Worm (Caenorhabditis elegans) whole organism, late embryonic: Measurements from ENCODE around the gene let-756.

Source experiments
- C08G9.2 ChIP-seq: sonication (generic microtip); optimal IDR thresholded peaks from 2 replicates; lab custom pipeline; 2016; ENCODE audit warnings: mild to moderate bottlenecking, missing genetic modification characterization, moderate library complexity, missing compliant biosample characterization
- C38D4.7 ChIP-seq: fragments of 200-800 bp; sonication (Bioruptor generic); optimal IDR thresholded peaks from 2 replicates; lab custom pipeline; 2018; ENCODE audit warnings: mild to moderate bottlenecking, missing genetic modification characterization, moderate library complexity, missing compliant biosample characterization
- F13H6.1 ChIP-seq: sonication (generic microtip); optimal IDR thresholded peaks from 2 replicates; lab custom pipeline; 2016; ENCODE audit warnings: missing genetic modification characterization, missing compliant biosample characterization
- K02D7.2 ChIP-seq: sonication (generic microtip); optimal IDR thresholded peaks from 2 replicates; lab custom pipeline; 2017; ENCODE audit warnings: mild to moderate bottlenecking, missing genetic modification characterization, missing compliant biosample characterization
- K09A11.1 ChIP-seq: sonication (generic microtip); optimal IDR thresholded peaks from 2 replicates; lab custom pipeline; 2017; ENCODE audit warnings: antibody characterized with exemption, mild to moderate bottlenecking, missing genetic modification characterization, missing compliant biosample characterization; ENCODE audit not compliant: insufficient read depth
- T23F11.4 ChIP-seq: fragments of 200-800 bp; sonication (Bioruptor generic); optimal IDR thresholded peaks from 2 replicates; lab custom pipeline; 2018; ENCODE audit warnings: mild to moderate bottlenecking, missing genetic modification characterization, missing compliant biosample characterization
- Y22D7AL.16 ChIP-seq: sonication (generic microtip); optimal IDR thresholded peaks from 2 replicates; lab custom pipeline; 2016; ENCODE audit warnings: missing genetic modification characterization, missing compliant biosample characterization
- ceh-14 ChIP-seq: sonication (generic microtip); optimal IDR thresholded peaks from 2 replicates; lab custom pipeline; 2016; ENCODE audit warnings: missing genotype, missing genetic modification characterization, missing compliant biosample characterization
- ceh-18 ChIP-seq: sonication (generic microtip); optimal IDR thresholded peaks from 2 replicates; lab custom pipeline; 2016; ENCODE audit warnings: missing genetic modification characterization, missing compliant biosample characterization
- ceh-19 ChIP-seq: fragments of 200-800 bp; sonication (Bioruptor generic); optimal IDR thresholded peaks from 2 replicates; lab custom pipeline; 2018; ENCODE audit warnings: mild to moderate bottlenecking, missing genetic modification characterization, missing compliant biosample characterization
- ceh-2 ChIP-seq: sonication (generic microtip); optimal IDR thresholded peaks from 2 replicates; lab custom pipeline; 2016; ENCODE audit warnings: missing genotype, missing genetic modification characterization, missing compliant biosample characterization
- ceh-22 ChIP-seq: sonication (generic microtip); optimal IDR thresholded peaks from 2 replicates; lab custom pipeline; 2017; ENCODE audit warnings: missing biosample characterization, missing genetic modification characterization
- ceh-30 ChIP-seq: fragments of 150-350 bp; optimal IDR thresholded peaks from 2 replicates; lab custom pipeline; 2014; ENCODE audit warnings: missing biosample characterization, missing genetic modification characterization
- ceh-31 ChIP-seq: sonication (generic microtip); optimal IDR thresholded peaks from 2 replicates; lab custom pipeline; 2016; ENCODE audit warnings: missing genetic modification characterization, missing compliant biosample characterization
- ceh-34 ChIP-seq: sonication (generic microtip); optimal IDR thresholded peaks from 2 replicates; lab custom pipeline; 2016; ENCODE audit warnings: mild to moderate bottlenecking, missing genetic modification characterization, missing compliant biosample characterization
- ceh-45 ChIP-seq: fragments of 200-800 bp; sonication (Bioruptor generic); IDR thresholded peaks from 2 replicates; pipeline ENCODE4 v1.3.6; 2022; ENCODE audit warnings: missing genetic modification reagents, missing genetic modification characterization, missing compliant biosample characterization
- ceh-9 ChIP-seq: sonication (generic microtip); optimal IDR thresholded peaks from 2 replicates; lab custom pipeline; 2016; ENCODE audit warnings: mild to moderate bottlenecking, missing genetic modification characterization, inconsistent platforms, missing compliant biosample characterization
- che-1 ChIP-seq: sonication (generic microtip); optimal IDR thresholded peaks from 2 replicates; lab custom pipeline; 2016; ENCODE audit warnings: mild to moderate bottlenecking, missing genetic modification characterization, missing compliant biosample characterization
- elt-2 ChIP-seq: sonication (generic microtip); optimal IDR thresholded peaks from 2 replicates; lab custom pipeline; 2016; ENCODE audit warnings: missing genetic modification reagents, missing genetic modification characterization, missing compliant biosample characterization
- ets-4 ChIP-seq: sonication (generic microtip); optimal IDR thresholded peaks from 2 replicates; lab custom pipeline; 2016; ENCODE audit warnings: missing genetic modification characterization, missing compliant biosample characterization
- eyg-1 ChIP-seq: sonication (generic microtip); optimal IDR thresholded peaks from 2 replicates; lab custom pipeline; 2016; ENCODE audit warnings: missing genotype, missing genetic modification characterization, missing compliant biosample characterization
- fax-1 ChIP-seq: sonication (generic microtip); optimal IDR thresholded peaks from 2 replicates; lab custom pipeline; 2016; ENCODE audit warnings: missing genotype, missing genetic modification characterization, missing compliant biosample characterization
- fkh-6 ChIP-seq: sonication (generic microtip); optimal IDR thresholded peaks from 2 replicates; lab custom pipeline; 2016; ENCODE audit warnings: missing genetic modification characterization, missing compliant biosample characterization
- gmeb-2 ChIP-seq: sonication (generic microtip); optimal IDR thresholded peaks from 2 replicates; lab custom pipeline; 2016; ENCODE audit warnings: missing genetic modification characterization, inconsistent platforms, missing compliant biosample characterization
- hlh-15 ChIP-seq: sonication (generic microtip); optimal IDR thresholded peaks from 2 replicates; lab custom pipeline; 2016; ENCODE audit warnings: missing genetic modification characterization, missing compliant biosample characterization
- hlh-8 ChIP-seq: sonication (generic microtip); optimal IDR thresholded peaks from 2 replicates; lab custom pipeline; 2016; ENCODE audit warnings: missing genotype, missing genetic modification characterization, missing compliant biosample characterization
- lim-6 ChIP-seq: sonication (generic microtip); optimal IDR thresholded peaks from 2 replicates; lab custom pipeline; 2016; ENCODE audit warnings: missing genetic modification characterization, missing compliant biosample characterization
- nfya-1 ChIP-seq: sonication (generic microtip); optimal IDR thresholded peaks from 2 replicates; lab custom pipeline; 2017; ENCODE audit warnings: missing genetic modification characterization, mild to moderate bottlenecking, missing compliant biosample characterization, antibody characterized with exemption, moderate library complexity
- nhr-11 ChIP-seq: fragments of 150-350 bp; optimal IDR thresholded peaks from 2 replicates; lab custom pipeline; 2014; ENCODE audit warnings: missing biosample characterization, missing genetic modification characterization
- nhr-232 ChIP-seq: sonication (generic microtip); optimal IDR thresholded peaks from 2 replicates; lab custom pipeline; 2016; ENCODE audit warnings: missing genetic modification characterization, missing compliant biosample characterization
- npax-4 ChIP-seq: sonication (generic microtip); optimal IDR thresholded peaks from 2 replicates; lab custom pipeline; 2016; ENCODE audit warnings: missing genetic modification characterization, missing compliant biosample characterization
- pag-3 ChIP-seq: sonication (generic microtip); optimal IDR thresholded peaks from 2 replicates; lab custom pipeline; 2016; ENCODE audit warnings: missing compliant biosample characterization, missing genetic modification characterization, borderline replicate concordance
- pax-1 ChIP-seq: fragments of 150-350 bp; optimal IDR thresholded peaks from 2 replicates; lab custom pipeline; 2014; ENCODE audit warnings: missing biosample characterization, missing genetic modification characterization
- pha-2 ChIP-seq: sonication (generic microtip); optimal IDR thresholded peaks from 2 replicates; lab custom pipeline; 2017; ENCODE audit warnings: mild to moderate bottlenecking, missing genetic modification characterization, missing compliant biosample characterization
- pha-4 ChIP-seq: fragments of 150-350 bp; optimal IDR thresholded peaks from 2 replicates; lab custom pipeline; 2018; ENCODE audit warnings: missing biosample characterization, missing genetic modification reagents, missing genetic modification characterization
- pqm-1 ChIP-seq: sonication (generic microtip); optimal IDR thresholded peaks from 2 replicates; lab custom pipeline; 2016; ENCODE audit warnings: missing genetic modification characterization, missing compliant biosample characterization
- pros-1 ChIP-seq: fragments of 150-350 bp; optimal IDR thresholded peaks from 2 replicates; lab custom pipeline; 2014; ENCODE audit warnings: missing biosample characterization, missing genetic modification reagents, missing genetic modification characterization
- ref-2 ChIP-seq: sonication (generic microtip); optimal IDR thresholded peaks from 2 replicates; lab custom pipeline; 2016; ENCODE audit warnings: missing genetic modification characterization, missing compliant biosample characterization
- rnt-1 ChIP-seq: sonication (generic microtip); optimal IDR thresholded peaks from 2 replicates; lab custom pipeline; 2016; ENCODE audit warnings: missing genetic modification characterization, missing compliant biosample characterization
- sox-4 ChIP-seq: sonication (generic microtip); optimal IDR thresholded peaks from 2 replicates; lab custom pipeline; 2017; ENCODE audit warnings: mild to moderate bottlenecking, missing genetic modification characterization, inconsistent platforms, missing compliant biosample characterization
- syd-9 ChIP-seq: sonication (generic microtip); optimal IDR thresholded peaks from 2 replicates; lab custom pipeline; 2016; ENCODE audit warnings: mild to moderate bottlenecking, missing genetic modification characterization, moderate library complexity, missing compliant biosample characterization
- tbx-2 ChIP-seq: sonication (generic microtip); optimal IDR thresholded peaks from 2 replicates; lab custom pipeline; 2016; ENCODE audit warnings: missing genetic modification characterization, missing compliant biosample characterization
- tbx-7 ChIP-seq: sonication (generic microtip); optimal IDR thresholded peaks from 2 replicates; lab custom pipeline; 2016; ENCODE audit warnings: missing genotype, missing genetic modification characterization, missing compliant biosample characterization
- ttx-3 ChIP-seq: sonication (generic microtip); optimal IDR thresholded peaks from 2 replicates; lab custom pipeline; 2016; ENCODE audit warnings: missing genetic modification reagents, missing genetic modification characterization, missing compliant biosample characterization
- unc-3 ChIP-seq, 2 experiments: fragments of 200-800 bp in 1 of 2; sonication (Bioruptor generic) in 1 of 2; sonication (generic microtip) in 1 of 2; conservative IDR thresholded peaks in 1 of 2; optimal IDR thresholded peaks in 1 of 2; 2 replicates each; pipeline versions ENCODE4 v1.3.6 to Lab custom; 2016 to 2022; ENCODE audit warnings: missing compliant biosample characterization in 2 of 2, missing genetic modification characterization in 2 of 2, missing genetic modification reagents in 1 of 2
- unc-42 ChIP-seq: sonication (generic microtip); optimal IDR thresholded peaks from 2 replicates; lab custom pipeline; 2016; ENCODE audit warnings: missing genotype, missing genetic modification characterization, missing compliant biosample characterization
- zip-5 ChIP-seq: sonication (generic microtip); optimal IDR thresholded peaks from 2 replicates; lab custom pipeline; 2016; ENCODE audit warnings: missing genetic modification characterization, missing compliant biosample characterization

let-756 gene

DNA sequence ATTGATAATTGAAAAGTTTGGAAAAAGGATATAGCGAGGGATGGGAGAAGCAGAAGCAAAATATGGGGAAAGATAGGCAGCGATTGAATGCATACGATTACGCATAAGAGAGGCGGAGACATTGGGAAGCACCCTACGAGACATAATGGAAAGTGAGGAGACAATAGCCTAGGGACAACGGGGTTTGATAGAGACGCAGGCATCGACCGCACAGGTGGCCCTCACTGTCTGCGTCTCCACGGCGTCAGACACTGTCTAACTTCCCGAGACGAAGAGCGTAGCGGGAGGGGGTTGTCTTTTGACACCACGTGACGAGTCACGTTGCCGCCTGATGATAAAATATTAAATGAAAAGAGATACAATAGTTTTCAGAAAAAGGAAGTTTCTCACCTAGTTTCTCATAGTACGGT is 14.1 kb downstream of the let-756 start (continued):
- TF ChIP-seq gmeb-2 (tag; lab: Kevin White, UChicago) (no peak), C38D4.7 (GFP tag; lab: Kevin White, UChicago) (no peak), pros-1 (tag; lab: Kevin White, UChicago) (peak; percentile 54), nhr-232 (tag; lab: Kevin White, UChicago) (no peak), pax-1 (tag; lab: Kevin White, UChicago) (no peak), ceh-34 (tag; lab: Kevin White, UChicago) (peak; percentile 27), F13H6.1 (tag; lab: Kevin White, UChicago) (no peak), lim-6 (tag; lab: Kevin White, UChicago) (no peak), nhr-11 (tag; lab: Kevin White, UChicago) (no peak), hlh-8 (tag; lab: Kevin White, UChicago) (no peak), ceh-45 (no peak), pqm-1 (tag; lab: Kevin White, UChicago) (no peak), Y22D7AL.16 (no peak), che-1 (tag; lab: Kevin White, UChicago) (no peak), nfya-1 (tag; lab: Kevin White, UChicago) (peak; percentile 62), ceh-9 (no peak), ceh-2 (tag; lab: Kevin White, UChicago) (no peak), npax-4 (no peak), ttx-3 (tag; lab: Kevin White, UChicago) (no peak), ref-2 (tag; lab: Kevin White, UChicago) (peak; percentile 17), fkh-6 (tag; lab: Kevin White, UChicago) (no peak), T23F11.4 (no peak), hlh-15 (no peak), tbx-2 (peak; percentile 57), C08G9.2 (tag; lab: Kevin White, UChicago) (no peak), unc-42 (tag; lab: Kevin White, UChicago) (no peak), ceh-19 (GFP tag; lab: Kevin White, UChicago) (no peak), ets-4 (tag; lab: Kevin White, UChicago) (peak; percentile 47), ceh-31 (peak; percentile 65), elt-2 (tag; lab: Kevin White, UChicago) (peak; percentile 39), fax-1 (tag; lab: Kevin White, UChicago) (no peak), K09A11.1 (tag; lab: Kevin White, UChicago) (no peak), ceh-18 (tag; lab: Kevin White, UChicago) (peak; percentile 46), syd-9 (tag; lab: Kevin White, UChicago) (no peak), tbx-7 (tag; lab: Kevin White, UChicago) (no peak), eyg-1 (no peak), rnt-1 (tag; lab: Kevin White, UChicago) (peak; percentile 53), pha-4 (tag; lab: Kevin White, UChicago) (no peak), pag-3 (tag; lab: Kevin White, UChicago) (no peak), ceh-30 (tag; lab: Kevin White, UChicago) (no peak), ceh-22 (tag; lab: Kevin White, UChicago) (no peak)

DNA sequence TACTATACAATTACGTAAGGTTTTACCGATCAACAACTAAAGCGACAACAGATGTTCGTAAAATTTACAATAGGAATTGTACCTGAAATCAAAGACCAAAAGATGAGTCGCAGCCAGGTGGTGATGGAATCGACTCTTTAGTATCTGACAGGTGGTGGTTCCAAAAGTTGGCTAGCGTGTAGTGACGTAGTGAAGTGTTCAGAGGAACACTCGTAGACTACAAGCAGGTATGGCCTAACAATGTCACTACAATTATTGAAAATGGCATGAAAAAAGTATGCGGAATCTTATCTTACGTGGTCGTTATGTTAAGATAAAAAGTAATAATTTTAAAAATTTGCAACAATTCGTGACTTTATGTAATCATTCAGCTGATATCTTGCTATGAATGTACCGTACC is 14.5 kb downstream of the let-756 start:
- TF ChIP-seq zip-5 (no peak), ets-4 (tag; lab: Kevin White, UChicago) (no peak), ceh-14 (tag; lab: Kevin White, UChicago) (no peak), pag-3 (tag; lab: Kevin White, UChicago) (no peak), pax-1 (tag; lab: Kevin White, UChicago) (no peak), Y22D7AL.16 (no peak), ceh-19 (GFP tag; lab: Kevin White, UChicago) (no peak), pha-2 (tag; lab: Kevin White, UChicago) (no peak), syd-9 (tag; lab: Kevin White, UChicago) (no peak), ceh-9 (no peak), ttx-3 (tag; lab: Kevin White, UChicago) (no peak), sox-4 (tag; lab: Kevin White, UChicago) (no peak), K09A11.1 (tag; lab: Kevin White, UChicago) (no peak), elt-2 (tag; lab: Kevin White, UChicago) (no peak), K02D7.2 (tag; lab: Kevin White, UChicago) (no peak), C08G9.2 (tag; lab: Kevin White, UChicago) (no peak), unc-3 (GFP tag; conservative IDR thresholded peaks at IDR 0.05; lab: Robert Waterston, UW) (no peak), unc-3 (tag; optimal IDR thresholded peaks at IDR 0.05; lab: Kevin White, UChicago) (no peak), nhr-11 (tag; lab: Kevin White, UChicago) (no peak)
- TF ChIP-seq, all 69 proteins: peak for 0
